Fruit fly (Drosophila melanogaster): ENCODE results near the gene RpL22.

The RpL22 gene

dm6 chrX:766094-766493, 1.2 kb upstream of the RpL22 start:
- TF ChIP-seq HLH106 (tag; optimal IDR thresholded peaks at IDR 0.05) (no peak), CG9705 (GFP tag; optimal IDR thresholded peaks at IDR 0.05) (no peak), Myc (optimal IDR thresholded peaks at IDR 0.05) (no peak), Sp1 (GFP tag; optimal IDR thresholded peaks at IDR 0.05) (no peak), pan (optimal IDR thresholded peaks at IDR 0.05) (no peak)

dm6 chrX:762047-762446, 2.9 kb downstream of the RpL22 start:
- TF ChIP-seq pan (optimal IDR thresholded peaks at IDR 0.05) (no peak), Sp1 (GFP tag; optimal IDR thresholded peaks at IDR 0.05) (no peak), sage (GFP tag; optimal IDR thresholded peaks at IDR 0.05) (no peak), GATAd (GFP tag; optimal IDR thresholded peaks at IDR 0.05) (no peak), dsf (GFP tag; optimal IDR thresholded peaks at IDR 0.05; ENCODE audit: borderline replicate concordance) (no peak), woc (GFP tag; optimal IDR thresholded peaks at IDR 0.05) (no peak), Dif (GFP tag; optimal IDR thresholded peaks at IDR 0.05; ENCODE audit: partially characterized antibody) (no peak), Jra (GFP tag; optimal IDR thresholded peaks at IDR 0.05) (no peak), psq (GFP tag; optimal IDR thresholded peaks at IDR 0.05) (no peak), Hnf4 (GFP tag; optimal IDR thresholded peaks at IDR 0.05) (no peak)

dm6 chrX:758892-759621, 5.9 kb downstream of the RpL22 start, which contains the start of gene CG5273:
Gene CG5273, plus strand, starts transcription at chrX:759594.
- TF ChIP-seq Rel (GFP tag; optimal IDR thresholded peaks at IDR 0.05) (no peak), Rel (tag; optimal IDR thresholded peaks at IDR 0.05) (peak; percentile 89), OdsH (GFP tag; optimal IDR thresholded peaks at IDR 0.05) (no peak), N (GFP tag; optimal IDR thresholded peaks at IDR 0.05) (no peak), CrebA (GFP tag; optimal IDR thresholded peaks at IDR 0.05; ENCODE audit: borderline replicate concordance) (no peak), br (GFP tag; optimal IDR thresholded peaks at IDR 0.05) (peak; percentile 41), dmrt93B (GFP tag; optimal IDR thresholded peaks at IDR 0.05) (no peak), Abd-B (GFP tag; optimal IDR thresholded peaks at IDR 0.05) (no peak), foxo (GFP tag; optimal IDR thresholded peaks at IDR 0.05) (no peak), Dfd (GFP tag; optimal IDR thresholded peaks at IDR 0.05) (no peak), tai (GFP tag; optimal IDR thresholded peaks at IDR 0.05) (no peak), CG9705 (GFP tag; optimal IDR thresholded peaks at IDR 0.05) (no peak), GATAd (GFP tag; optimal IDR thresholded peaks at IDR 0.05) (no peak), woc (GFP tag; optimal IDR thresholded peaks at IDR 0.05) (peak; percentile 94), sv (GFP tag; optimal IDR thresholded peaks at IDR 0.05) (no peak), brk (GFP tag; optimal IDR thresholded peaks at IDR 0.05) (no peak), Hr78 (GFP tag; optimal IDR thresholded peaks at IDR 0.05) (no peak), psq (GFP tag; optimal IDR thresholded peaks at IDR 0.05) (no peak), fru (GFP tag; optimal IDR thresholded peaks at IDR 0.05) (peak; percentile 91), Dif (GFP tag; optimal IDR thresholded peaks at IDR 0.05; ENCODE audit: partially characterized antibody) (no peak), Vsx2 (GFP tag; optimal IDR thresholded peaks at IDR 0.05; ENCODE audit: partially characterized antibody) (no peak), CG32264 (GFP tag; optimal IDR thresholded peaks at IDR 0.05) (no peak), pan (optimal IDR thresholded peaks at IDR 0.05) (no peak), HLH106 (tag; optimal IDR thresholded peaks at IDR 0.05) (peak; percentile 20), Hr83 (GFP tag; optimal IDR thresholded peaks at IDR 0.05; ENCODE audit: poor library complexity, severe bottlenecking) (peak; percentile 87), Sp1 (GFP tag; optimal IDR thresholded peaks at IDR 0.05) (peak; percentile 3), usp (GFP tag; optimal IDR thresholded peaks at IDR 0.05) (no peak), Jra (GFP tag; optimal IDR thresholded peaks at IDR 0.05) (no peak), lola (GFP tag; optimal IDR thresholded peaks at IDR 0.05) (no peak), sage (GFP tag; optimal IDR thresholded peaks at IDR 0.05) (no peak), Hnf4 (GFP tag; optimal IDR thresholded peaks at IDR 0.05) (peak; percentile 37), h (GFP tag; optimal IDR thresholded peaks at IDR 0.05) (peak; percentile 42), rgr (GFP tag; optimal IDR thresholded peaks at IDR 0.05) (peak; percentile 32), jim (GFP tag; optimal IDR thresholded peaks at IDR 0.05) (no peak), dsf (GFP tag; optimal IDR thresholded peaks at IDR 0.05; ENCODE audit: borderline replicate concordance) (no peak), dl (GFP tag; optimal IDR thresholded peaks at IDR 0.05; ENCODE audit: insufficient read depth in 1 of 2, partially characterized antibody in 2 of 2) (peak in 1 of 2 experiments; percentile 21), Myc (optimal IDR thresholded peaks at IDR 0.05) (no peak), Mio (GFP tag; optimal IDR thresholded peaks at IDR 0.05) (no peak), ey (GFP tag; optimal IDR thresholded peaks at IDR 0.05) (no peak)

Data from whole organism, wandering third instar larva.